Fruit fly (Drosophila melanogaster) whole organism, prepupa: Measurements from ENCODE around the gene eEF1alpha2.

Experiments used
- Blimp-1 ChIP-seq: fragments of 200-800 bp; sonication (Bioruptor generic); optimal IDR thresholded peaks from 3 replicates; lab custom pipeline; 2017; ENCODE audit warnings: missing biosample characterization, missing genetic modification characterization, mild to moderate bottlenecking, moderate library complexity, missing genetic modification reagents
- CG10631 ChIP-seq: fragments of 200-800 bp; sonication (Bioruptor generic); optimal IDR thresholded peaks from 2 replicates; lab custom pipeline; 2016; ENCODE audit warnings: missing biosample characterization, missing genetic modification characterization
- CG10669 ChIP-seq: fragments of 200-800 bp; sonication (Bioruptor generic); optimal IDR thresholded peaks from 3 replicates; lab custom pipeline; 2018; ENCODE audit warnings: missing biosample characterization, mild to moderate bottlenecking, missing genetic modification characterization, moderate library complexity
- CG11294 ChIP-seq: fragments of 200-800 bp; sonication (Bioruptor generic); IDR thresholded peaks from 2 replicates; pipeline ENCODE4 v1.3.6; 2022; ENCODE audit warnings: missing biosample characterization, missing genetic modification characterization
- CG11902 ChIP-seq: fragments of 200-800 bp; sonication (Bioruptor generic); optimal IDR thresholded peaks from 3 replicates; lab custom pipeline; 2016; ENCODE audit warnings: missing biosample characterization, missing genetic modification characterization
- CG15336 ChIP-seq: fragments of 200-800 bp; sonication (Bioruptor generic); IDR thresholded peaks from 2 replicates; pipeline ENCODE4 v1.3.6; 2022; ENCODE audit warnings: missing biosample characterization, missing genetic modification characterization
- CG1621 ChIP-seq: fragments of 200-800 bp; sonication (Bioruptor generic); optimal IDR thresholded peaks from 3 replicates; lab custom pipeline; 2018; ENCODE audit warnings: missing biosample characterization, mild to moderate bottlenecking, missing genetic modification characterization
- CG16779 ChIP-seq: fragments of 200-800 bp; sonication (Bioruptor generic); optimal IDR thresholded peaks from 3 replicates; lab custom pipeline; 2017; ENCODE audit warnings: missing biosample characterization, mild to moderate bottlenecking, missing genetic modification characterization
- CG3032 ChIP-seq: fragments of 200-800 bp; optimal IDR thresholded peaks from 2 replicates; lab custom pipeline; 2019; ENCODE audit warnings: missing biosample characterization, mild to moderate bottlenecking, missing genetic modification characterization, moderate library complexity
- CG31627 ChIP-seq: fragments of 200-800 bp; sonication (Bioruptor generic); optimal IDR thresholded peaks from 3 replicates; lab custom pipeline; 2016; ENCODE audit warnings: missing biosample characterization, missing genetic modification characterization
- CG34406 ChIP-seq: fragments of 200-800 bp; sonication (Bioruptor generic); optimal IDR thresholded peaks from 3 replicates; lab custom pipeline; 2016; ENCODE audit warnings: missing biosample characterization, missing genetic modification characterization
- CG3919 ChIP-seq: fragments of 200-800 bp; sonication (Bioruptor generic); optimal IDR thresholded peaks from 3 replicates; lab custom pipeline; 2016; ENCODE audit warnings: missing biosample characterization, missing genetic modification characterization
- CG4318 ChIP-seq: fragments of 200-800 bp; sonication (Bioruptor generic); optimal IDR thresholded peaks from 3 replicates; lab custom pipeline; 2017; ENCODE audit warnings: missing biosample characterization, mild to moderate bottlenecking, missing genetic modification characterization
- CG6276 ChIP-seq: fragments of 200-800 bp; sonication (Bioruptor generic); optimal IDR thresholded peaks from 2 replicates; lab custom pipeline; 2017; ENCODE audit warnings: missing biosample characterization, mild to moderate bottlenecking, missing genetic modification characterization
- CG6792 ChIP-seq: fragments of 200-800 bp; sonication (Bioruptor generic); optimal IDR thresholded peaks from 3 replicates; lab custom pipeline; 2016; ENCODE audit warnings: missing biosample characterization, missing genetic modification characterization
- CG6808 ChIP-seq: fragments of 200-800 bp; sonication (Bioruptor generic); optimal IDR thresholded peaks from 3 replicates; lab custom pipeline; 2017; ENCODE audit warnings: missing biosample characterization, missing genetic modification characterization, mild to moderate bottlenecking, moderate library complexity, missing genetic modification reagents
- CG7368 ChIP-seq: fragments of 200-800 bp; sonication (Bioruptor generic); optimal IDR thresholded peaks from 3 replicates; lab custom pipeline; 2016; ENCODE audit warnings: missing biosample characterization, missing genetic modification characterization
- CG8119 ChIP-seq: fragments of 200-800 bp; sonication (Bioruptor generic); IDR thresholded peaks from 3 replicates; pipeline ENCODE4 v1.3.6; 2022; ENCODE audit warnings: missing biosample characterization, missing genetic modification characterization
- CG8319 ChIP-seq: fragments of 200-800 bp; sonication (Bioruptor generic); optimal IDR thresholded peaks from 3 replicates; lab custom pipeline; 2016; ENCODE audit warnings: missing biosample characterization, missing genetic modification characterization
- Eip75B ChIP-seq: fragments of 200-800 bp; sonication (Bioruptor generic); optimal IDR thresholded peaks from 3 replicates; lab custom pipeline; 2016; ENCODE audit warnings: missing biosample characterization, missing genetic modification characterization
- Eip93F ChIP-seq: fragments of 200-800 bp; sonication (Bioruptor generic); optimal IDR thresholded peaks from 2 replicates; lab custom pipeline; 2016; ENCODE audit warnings: missing biosample characterization, mild to moderate bottlenecking, missing genetic modification characterization
- Ets21C ChIP-seq: fragments of 200-800 bp; sonication (Bioruptor generic); optimal IDR thresholded peaks from 3 replicates; lab custom pipeline; 2016; ENCODE audit warnings: missing biosample characterization, missing genetic modification characterization
- Ets96B ChIP-seq: fragments of 200-800 bp; optimal IDR thresholded peaks from 2 replicates; lab custom pipeline; 2019; ENCODE audit warnings: missing biosample characterization, mild to moderate bottlenecking, missing genetic modification characterization, moderate library complexity
- Gug ChIP-seq: fragments of 200-800 bp; sonication (Bioruptor generic); IDR thresholded peaks from 2 replicates; pipeline ENCODE4 v1.3.6; 2022; ENCODE audit warnings: missing biosample characterization, missing genetic modification characterization
- Hr38 ChIP-seq: sonication (Bioruptor generic); optimal IDR thresholded peaks from 2 replicates; lab custom pipeline; 2016; ENCODE audit warnings: missing biosample characterization, missing genetic modification characterization
- Hr39 ChIP-seq: fragments of 200-800 bp; sonication (Bioruptor generic); optimal IDR thresholded peaks from 2 replicates; lab custom pipeline; 2016; ENCODE audit warnings: missing biosample characterization, missing genetic modification characterization
- Hr4 ChIP-seq: fragments of 200-800 bp; sonication (Bioruptor generic); optimal IDR thresholded peaks from 3 replicates; lab custom pipeline; 2016; ENCODE audit warnings: missing biosample characterization, missing genetic modification characterization
- Lpt ChIP-seq: fragments of 200-800 bp; sonication (Bioruptor generic); optimal IDR thresholded peaks from 3 replicates; lab custom pipeline; 2016; ENCODE audit warnings: missing biosample characterization, missing genetic modification characterization
- Met ChIP-seq: fragments of 200-800 bp; sonication (Bioruptor generic); optimal IDR thresholded peaks from 3 replicates; lab custom pipeline; 2016; ENCODE audit warnings: missing biosample characterization, missing genetic modification characterization
- Smox ChIP-seq: fragments of 200-800 bp; sonication (Bioruptor generic); optimal IDR thresholded peaks from 3 replicates; lab custom pipeline; 2016; ENCODE audit warnings: missing biosample characterization, missing genetic modification characterization
- Sox102F ChIP-seq: fragments of 200-800 bp; sonication (Bioruptor generic); optimal IDR thresholded peaks from 2 replicates; lab custom pipeline; 2016; ENCODE audit warnings: missing biosample characterization, mild to moderate bottlenecking, missing genetic modification characterization
- Sox14 ChIP-seq: fragments of 200-800 bp; sonication (Bioruptor generic); optimal IDR thresholded peaks from 3 replicates; lab custom pipeline; 2016; ENCODE audit warnings: missing biosample characterization, missing genetic modification characterization
- Sox15 ChIP-seq: fragments of 200-800 bp; sonication (Bioruptor generic); optimal IDR thresholded peaks from 3 replicates; lab custom pipeline; 2016; ENCODE audit warnings: missing biosample characterization, missing genetic modification characterization
- achi ChIP-seq: fragments of 200-800 bp; sonication (Bioruptor generic); optimal IDR thresholded peaks from 3 replicates; lab custom pipeline; 2016; ENCODE audit warnings: missing biosample characterization, missing genetic modification characterization
- acj6 ChIP-seq: fragments of 200-800 bp; sonication (Bioruptor generic); optimal IDR thresholded peaks from 3 replicates; lab custom pipeline; 2016; ENCODE audit warnings: missing biosample characterization, missing genetic modification characterization
- cyc ChIP-seq: fragments of 200-800 bp; sonication (Bioruptor generic); optimal IDR thresholded peaks from 3 replicates; lab custom pipeline; 2016; ENCODE audit warnings: missing biosample characterization, missing genetic modification characterization
- dsx ChIP-seq: fragments of 200-800 bp; optimal IDR thresholded peaks from 3 replicates; lab custom pipeline; 2019; ENCODE audit warnings: missing biosample characterization, mild to moderate bottlenecking, missing genetic modification characterization, moderate library complexity; ENCODE audit not compliant: poor library complexity, severe bottlenecking
- eg ChIP-seq: fragments of 200-800 bp; sonication (Bioruptor generic); IDR thresholded peaks from 3 replicates; pipeline ENCODE4 v1.3.6; 2022; ENCODE audit warnings: missing biosample characterization, missing genetic modification characterization
- fd85E ChIP-seq: fragments of 200-800 bp; sonication (Bioruptor generic); optimal IDR thresholded peaks from 3 replicates; lab custom pipeline; 2016; ENCODE audit warnings: missing biosample characterization, missing genetic modification characterization
- lz ChIP-seq: fragments of 200-800 bp; sonication (Bioruptor generic); optimal IDR thresholded peaks from 3 replicates; lab custom pipeline; 2016; ENCODE audit warnings: missing biosample characterization, missing genetic modification characterization
- net ChIP-seq: fragments of 200-800 bp; sonication (Bioruptor generic); optimal IDR thresholded peaks from 3 replicates; lab custom pipeline; 2016; ENCODE audit warnings: missing biosample characterization, missing genetic modification characterization
- salr ChIP-seq, 2 experiments: fragments of 200-800 bp; sonication (Bioruptor generic); optimal IDR thresholded peaks; 3 replicates each; lab custom pipeline; 2016 to 2018; ENCODE audit warnings: missing biosample characterization in 2 of 2, missing genetic modification characterization in 2 of 2, mild to moderate bottlenecking in 1 of 2
- spab ChIP-seq: fragments of 200-800 bp; sonication (Bioruptor generic); optimal IDR thresholded peaks from 2 replicates; lab custom pipeline; 2017; ENCODE audit warnings: missing biosample characterization, mild to moderate bottlenecking, missing genetic modification characterization, missing genetic modification reagents
- ss ChIP-seq, 2 experiments: fragments of 200-800 bp; sonication (Bioruptor generic); optimal IDR thresholded peaks; 2 replicates in 1 of 2; 3 replicates in 1 of 2; lab custom pipeline; 2017 to 2018; ENCODE audit warnings: mild to moderate bottlenecking in 2 of 2, missing biosample characterization in 2 of 2, missing genetic modification characterization in 2 of 2, moderate library complexity in 1 of 2
- svp ChIP-seq: fragments of 200-800 bp; sonication (Bioruptor generic); peaks from one replicate; lab custom pipeline; 2016; ENCODE audit warnings: missing biosample characterization, missing genetic modification characterization
- topi ChIP-seq: fragments of 200-800 bp; sonication (Bioruptor generic); optimal IDR thresholded peaks from 3 replicates; lab custom pipeline; 2016; ENCODE audit warnings: missing biosample characterization, missing genetic modification characterization
- vri ChIP-seq: fragments of 200-800 bp; sonication (Bioruptor generic); optimal IDR thresholded peaks from 3 replicates; lab custom pipeline; 2016; ENCODE audit warnings: missing biosample characterization, mild to moderate bottlenecking, missing genetic modification characterization

Gene eEF1alpha2

dm6 chr3R:31738060-31738619, at the start of gene eEF1alpha2:
eEF1alpha2 (plus strand) TSS chr3R:31738468.
- TF ChIP-seq CG6792 (no peak), svp (no peak), CG10669 (GFP tag; lab: Kevin White, UChicago) (no peak), Gug (GFP tag; lab: Robert Waterston, UW) (peak; percentile 10; the same call in 1 of the 2 replicates)

- TF ChIP-seq lz, result peak; percentile 70
- TF ChIP-seq Lpt (GFP tag; lab: Kevin White, UChicago), result no peak
- peak; percentile 63 for TF ChIP-seq Met (GFP tag; lab: Kevin White, UChicago)
- TF ChIP-seq salr (GFP tag; optimal IDR thresholded peaks at IDR 0.05; lab: Kevin White, UChicago), result peak in 1 of 2 experiments; percentile 59
- TF ChIP-seq Blimp-1 (GFP tag; lab: Kevin White, UChicago), result peak; percentile 27
- TF ChIP-seq CG6808 (GFP tag; lab: Kevin White, UChicago), result peak; percentile 14
- TF ChIP-seq fd85E (GFP tag; lab: Kevin White, UChicago), result no peak
- peak; percentile 7 for TF ChIP-seq dsx
- no peak for TF ChIP-seq Eip75B (GFP tag; lab: Kevin White, UChicago)
- no peak for TF ChIP-seq Hr38 (GFP tag; lab: Kevin White, UChicago)
- peak; percentile 72 for TF ChIP-seq topi (GFP tag; lab: Kevin White, UChicago)
- peak; percentile 27 for TF ChIP-seq Ets21C (GFP tag; lab: Kevin White, UChicago)
- peak; percentile 76 for TF ChIP-seq svp
- TF ChIP-seq acj6 (GFP tag; lab: Kevin White, UChicago), result peak; percentile 63
- TF ChIP-seq CG3032 (tag; lab: Kevin White, UChicago), result peak; percentile 45
- TF ChIP-seq Ets96B (tag; lab: Kevin White, UChicago), result peak; percentile 52
- TF ChIP-seq Sox102F, result peak; percentile 54
- TF ChIP-seq CG8119, result peak; percentile 31; the same call in 1 of the 3 replicates
- TF ChIP-seq CG4318 (GFP tag; lab: Kevin White, UChicago), result peak; percentile 38
- peak; percentile 70 for TF ChIP-seq Hr4
- peak; percentile 9 for TF ChIP-seq CG8319 (GFP tag; lab: Kevin White, UChicago)
- TF ChIP-seq eg, result no peak
- TF ChIP-seq Sox14 (GFP tag; lab: Kevin White, UChicago), result peak; percentile 38
- peak; percentile 32 for TF ChIP-seq CG10631 (GFP tag; lab: Kevin White, UChicago)
- TF ChIP-seq ss (GFP tag; optimal IDR thresholded peaks at IDR 0.05; lab: Kevin White, UChicago), result peak in 1 of 2 experiments; percentile 12
- TF ChIP-seq CG11902 (GFP tag; lab: Kevin White, UChicago), result peak; percentile 16
- no peak for TF ChIP-seq CG16779 (tag; lab: Kevin White, UChicago)
- peak; percentile 62 for TF ChIP-seq achi
- TF ChIP-seq CG1621 (tag; lab: Kevin White, UChicago), result peak; percentile 12
- peak; percentile 44 for TF ChIP-seq CG7368 (GFP tag; lab: Kevin White, UChicago)
- TF ChIP-seq Sox15 (GFP tag; lab: Kevin White, UChicago), result peak; percentile 42
- peak; percentile 68 for TF ChIP-seq Smox (GFP tag; lab: Kevin White, UChicago)
- TF ChIP-seq Eip93F, result no peak
- TF ChIP-seq cyc, result peak; percentile 50
- TF ChIP-seq CG6276 (GFP tag; lab: Kevin White, UChicago), result no peak
- peak; percentile 57 for TF ChIP-seq CG3919 (GFP tag; lab: Kevin White, UChicago)
- TF ChIP-seq CG34406 (GFP tag; lab: Kevin White, UChicago), result peak; percentile 65
- peak; percentile 52 for TF ChIP-seq CG31627 (GFP tag; lab: Kevin White, UChicago)
- TF ChIP-seq net (GFP tag; lab: Kevin White, UChicago), result peak; percentile 47
- TF ChIP-seq vri (GFP tag; lab: Kevin White, UChicago), result no peak
- peak; percentile 58 for TF ChIP-seq Hr39
- TF ChIP-seq CG11294 (GFP tag; lab: Robert Waterston, UW), result no peak
- no peak for TF ChIP-seq CG15336 (GFP tag; lab: Robert Waterston, UW)
- peak; percentile 24 for TF ChIP-seq spab (GFP tag; lab: Kevin White, UChicago)
Observed at dm6 chr3R:31688671-31689642, 49.3 kb upstream of the eEF1alpha2 start.
